Worm (Caenorhabditis elegans) whole organism, L3 larva: ENCODE data around the gene rps-13.

ENCODE experiments used
- R02D3.7 ChIP-seq: fragments of 150-350 bp; optimal IDR thresholded peaks from 2 replicates; lab custom pipeline; 2014; ENCODE audit warnings: missing biosample characterization, missing genetic modification characterization
- ZK546.5 ChIP-seq: sonication (generic microtip); optimal IDR thresholded peaks from 2 replicates; lab custom pipeline; 2017; ENCODE audit warnings: missing biosample characterization, missing genetic modification characterization
- ama-1 ChIP-seq: fragments of 150-350 bp; optimal IDR thresholded peaks from 2 replicates; lab custom pipeline; 2018
- ceh-82 ChIP-seq: fragments of 150-350 bp; optimal IDR thresholded peaks from 2 replicates; lab custom pipeline; 2014; ENCODE audit warnings: missing biosample characterization, missing genetic modification characterization
- egl-27 ChIP-seq: sonication (generic microtip); optimal IDR thresholded peaks from 4 replicates; lab custom pipeline; 2017; ENCODE audit warnings: missing biosample characterization, missing genetic modification reagents, missing genetic modification characterization
- egl-5 ChIP-seq: fragments of 150-350 bp; optimal IDR thresholded peaks from 2 replicates; lab custom pipeline; 2017; ENCODE audit warnings: missing biosample characterization, missing genetic modification reagents, missing genetic modification characterization, inconsistent platforms
- fkh-2 ChIP-seq: fragments of 150-350 bp; optimal IDR thresholded peaks from 2 replicates; lab custom pipeline; 2014; ENCODE audit warnings: missing biosample characterization, missing genetic modification reagents, missing genetic modification characterization
- fos-1 ChIP-seq: fragments of 150-350 bp; optimal IDR thresholded peaks from 2 replicates; lab custom pipeline; 2014; ENCODE audit warnings: missing biosample characterization, missing genetic modification characterization
- lsy-12 ChIP-seq: sonication (generic microtip); optimal IDR thresholded peaks from 2 replicates; lab custom pipeline; 2016; ENCODE audit warnings: mild to moderate bottlenecking, missing genetic modification characterization, missing compliant biosample characterization
- nfya-1 ChIP-seq: sonication (generic microtip); optimal IDR thresholded peaks from 2 replicates; lab custom pipeline; 2017; ENCODE audit warnings: missing genetic modification characterization, mild to moderate bottlenecking, missing compliant biosample characterization, antibody characterized with exemption, moderate library complexity; ENCODE audit not compliant: insufficient read depth
- nhr-11 ChIP-seq: fragments of 150-350 bp; optimal IDR thresholded peaks from 2 replicates; lab custom pipeline; 2014; ENCODE audit warnings: missing biosample characterization, missing genetic modification characterization
- nhr-25 ChIP-seq: sonication (generic microtip); optimal IDR thresholded peaks from 2 replicates; lab custom pipeline; 2017; ENCODE audit warnings: missing biosample characterization, missing genetic modification characterization
- nhr-28 ChIP-seq: fragments of 150-350 bp; optimal IDR thresholded peaks from 2 replicates; lab custom pipeline; 2014; ENCODE audit warnings: missing biosample characterization, missing genetic modification characterization
- nhr-43 ChIP-seq: sonication (generic microtip); optimal IDR thresholded peaks from 2 replicates; lab custom pipeline; 2016; ENCODE audit warnings: mild to moderate bottlenecking, missing genetic modification characterization, missing compliant biosample characterization; ENCODE audit not compliant: poor library complexity, severe bottlenecking
- nhr-67 ChIP-seq: fragments of 150-350 bp; optimal IDR thresholded peaks from 2 replicates; lab custom pipeline; 2014; ENCODE audit warnings: missing biosample characterization, missing genetic modification characterization
- nhr-76 ChIP-seq: fragments of 150-350 bp; sonication (generic microtip); optimal IDR thresholded peaks from 5 replicates; lab custom pipeline; 2014; ENCODE audit warnings: missing biosample characterization, missing genetic modification characterization
- pqm-1 ChIP-seq: fragments of 150-350 bp; optimal IDR thresholded peaks from 2 replicates; lab custom pipeline; 2017; ENCODE audit warnings: missing biosample characterization, missing genetic modification characterization, inconsistent platforms
- sea-2 ChIP-seq: fragments of 150-350 bp; sonication (generic microtip); optimal IDR thresholded peaks from 4 replicates; lab custom pipeline; 2014; ENCODE audit warnings: missing biosample characterization, missing genetic modification reagents, missing genetic modification characterization
- skn-1 ChIP-seq: fragments of 150-350 bp; optimal IDR thresholded peaks from 2 replicates; lab custom pipeline; 2014; ENCODE audit warnings: missing biosample characterization, missing genetic modification characterization
- unc-62 ChIP-seq: fragments of 150-350 bp; sonication (generic microtip); optimal IDR thresholded peaks from 4 replicates; lab custom pipeline; 2014; ENCODE audit warnings: missing biosample characterization, missing genetic modification reagents, missing genetic modification characterization

Gene rps-13

DNA sequence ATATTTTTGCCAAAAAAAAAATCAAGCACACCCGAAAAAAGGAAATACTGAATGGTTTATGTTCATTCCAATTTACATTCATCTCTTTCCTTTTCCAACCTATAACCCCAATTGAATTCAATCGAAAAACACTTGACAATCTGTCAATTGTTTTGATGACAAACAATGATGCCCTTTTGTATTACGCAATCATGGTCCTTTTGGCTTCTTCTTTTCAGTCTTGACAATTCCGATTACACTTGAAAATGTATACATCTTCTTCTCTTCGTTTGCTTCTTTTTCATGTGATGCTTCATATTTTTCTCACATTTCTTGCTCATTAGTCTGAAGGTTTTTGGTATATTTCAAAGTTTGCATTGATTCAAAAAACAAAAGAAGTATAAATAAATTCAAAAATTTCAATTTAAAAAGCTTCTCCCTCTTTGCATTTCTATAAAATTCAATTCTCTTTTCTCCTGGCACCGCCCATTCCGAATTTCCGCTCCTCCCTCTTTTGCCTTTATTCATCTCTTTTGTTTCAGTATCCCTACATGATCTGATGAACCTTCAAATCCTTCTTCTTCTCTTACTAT is 43.5 kb downstream of the rps-13 start, which contains the start of gene C56G2.4:
Gene C56G2.4 (plus strand): TSS at position 522 of the 572 bp plus-strand sequence.
- TF ChIP-seq R02D3.7 (tag; lab: Kevin White, UChicago) (no peak), nhr-67 (tag; lab: Kevin White, UChicago) (no peak), egl-5 (no peak), fos-1 (tag; lab: Kevin White, UChicago) (no peak), ceh-82 (no peak), nfya-1 (tag; lab: Kevin White, UChicago) (no peak), nhr-28 (tag; lab: Kevin White, UChicago) (no peak), sea-2 (GFP tag; lab: Kevin White, UChicago) (no peak), skn-1 (no peak), fkh-2 (tag; lab: Kevin White, UChicago) (no peak)

DNA sequence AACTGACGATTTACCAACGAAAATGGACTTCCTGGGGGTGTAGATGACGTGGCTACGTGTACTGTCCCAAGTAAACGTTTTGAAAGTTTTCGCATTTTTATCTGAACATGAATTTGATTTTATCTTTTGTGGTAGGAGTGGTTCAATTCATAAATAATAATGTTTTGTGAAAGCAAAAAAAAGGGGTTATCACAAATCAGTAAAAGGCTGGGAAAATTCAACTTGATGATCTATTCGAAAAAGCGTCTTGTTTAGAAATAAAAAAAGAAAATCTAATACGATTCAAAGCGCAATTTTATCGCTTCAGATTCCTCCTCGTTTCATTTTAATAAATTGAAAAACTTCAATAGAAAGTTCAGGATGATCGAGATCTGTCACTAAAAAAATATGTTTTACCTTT is 50.7 kb downstream of the rps-13 start, which contains the start of gene C56G2.5:
Gene C56G2.5 (minus strand): TSS at position 101 of the 400 bp plus-strand sequence.
- TF ChIP-seq nfya-1 (tag; lab: Kevin White, UChicago) (no peak), nhr-25 (tag; lab: Kevin White, UChicago) (no peak), R02D3.7 (tag; lab: Kevin White, UChicago) (no peak), pqm-1 (tag; lab: Kevin White, UChicago) (no peak), ZK546.5 (tag; lab: Kevin White, UChicago) (no peak), nhr-11 (tag; lab: Kevin White, UChicago) (no peak), lsy-12 (tag; lab: Kevin White, UChicago) (no peak), nhr-28 (tag; lab: Kevin White, UChicago) (no peak), nhr-76 (tag; lab: Kevin White, UChicago) (no peak), nhr-43 (no peak), ama-1 (lab: Kevin White, UChicago) (no peak), sea-2 (GFP tag; lab: Kevin White, UChicago) (no peak), unc-62 (GFP tag; lab: Kevin White, UChicago) (no peak), egl-27 (tag; lab: Kevin White, UChicago) (no peak)
